Fruit fly (Drosophila melanogaster) Kc167 (cell line): ENCODE data around the gene CG8526.

Experiments
- Sin3A ChIP-seq: fragments of >200 bp; optimal IDR thresholded peaks from 2 replicates; lab custom pipeline; 2018; ENCODE audit warnings: missing external identifiers
- h ChIP-seq: fragments of >200 bp; optimal IDR thresholded peaks from 3 replicates; lab custom pipeline; 2018; ENCODE audit warnings: missing external identifiers

dm6 chr3R:9756187-9756586 is 44.9 kb upstream of the CG8526 start, which contains the start of the genes Alg12 and Rpt3R:
- TF ChIP-seq h (lab: Kevin White, UChicago) (no peak), Sin3A (lab: Kevin White, UChicago) (no peak)
